Worm (Caenorhabditis elegans): Measurements from ENCODE around the gene M28.4.

Gene M28.4

ce11 chrII:10643403-10643802 is at the start of gene M28.4:
Gene M28.4 (plus strand): TSS chrII:10643703.
- TF ChIP-seq athp-1 (tag; optimal IDR thresholded peaks at IDR 0.05) (no peak), xnd-1 (tag; optimal IDR thresholded peaks at IDR 0.05) (no peak), F37B4.10 (GFP tag; IDR thresholded peaks at IDR 0.05) (no peak), lag-1 (GFP tag; IDR thresholded peaks at IDR 0.05) (no peak), sptf-2 (GFP tag; optimal IDR thresholded peaks at IDR 0.05) (no peak), madf-10 (tag; optimal IDR thresholded peaks at IDR 0.05) (no peak), F22D6.2 (tag; optimal IDR thresholded peaks at IDR 0.05) (no peak), nhr-80 (tag; optimal IDR thresholded peaks at IDR 0.05) (no peak), ztf-6 (GFP tag; IDR thresholded peaks at IDR 0.05) (no peak), ztf-18 (tag; optimal IDR thresholded peaks at IDR 0.05) (no peak), ceh-91 (GFP tag; IDR thresholded peaks at IDR 0.05) (no peak), dpff-1 (tag; optimal IDR thresholded peaks at IDR 0.05) (no peak), B0019.2 (GFP tag; conservative IDR thresholded peaks at IDR 0.05) (no peak), unc-62 (GFP tag; optimal IDR thresholded peaks at IDR 0.05) (no peak), mel-28 (tag; optimal IDR thresholded peaks at IDR 0.05; ENCODE audit: borderline replicate concordance) (no peak), lin-35 (GFP tag; optimal IDR thresholded peaks at IDR 0.05) (no peak)

ce11 chrII:10594312-10594711 is 49.2 kb upstream of the M28.4 start:
- TF ChIP-seq egrh-3 (GFP tag; IDR thresholded peaks at IDR 0.05) (no peak), hlh-26 (GFP tag; conservative IDR thresholded peaks at IDR 0.05) (no peak), die-1 (tag; optimal IDR thresholded peaks at IDR 0.05) (no peak), sea-2 (GFP tag; IDR thresholded peaks at IDR 0.05) (no peak), zim-3 (tag; optimal IDR thresholded peaks at IDR 0.05) (no peak), let-607 (tag; optimal IDR thresholded peaks at IDR 0.05) (no peak), ceh-40 (GFP tag; IDR thresholded peaks at IDR 0.05) (no peak), hlh-12 (tag; optimal IDR thresholded peaks at IDR 0.05) (no peak), C17E4.6 (GFP tag; IDR thresholded peaks at IDR 0.05) (no peak), hmg-20 (GFP tag; IDR thresholded peaks at IDR 0.05) (no peak), egl-44 (GFP tag; IDR thresholded peaks at IDR 0.05) (no peak), akir-1 (GFP tag; optimal IDR thresholded peaks at IDR 0.05) (no peak), cebp-1 (GFP tag; IDR thresholded peaks at IDR 0.05) (no peak), cebp-1 (tag; optimal IDR thresholded peaks at IDR 0.05) (no peak)

- TF ChIP-seq nhr-80 (tag; optimal IDR thresholded peaks at IDR 0.05) (peak; percentile 72), lin-35 (GFP tag; optimal IDR thresholded peaks at IDR 0.05) (no peak), dox-1 (GFP tag; IDR thresholded peaks at IDR 0.05) (0 out of 2 replicates have a peak, but pooled peaks have one; percentile 28), dpff-1 (tag; optimal IDR thresholded peaks at IDR 0.05) (no peak)
Observed at ce11 chrII:10594758-10595157, 48.7 kb upstream of the M28.4 start, which contains the start of gene C14A4.6. Gene C14A4.6 (minus strand): TSS chrII:10594776.

- TF ChIP-seq nhr-80 (tag; optimal IDR thresholded peaks at IDR 0.05) (peak; percentile 23), ztf-26 (tag; optimal IDR thresholded peaks at IDR 0.05) (no peak)
Observed at ce11 chrII:10596462-10596861, 47.0 kb upstream of the M28.4 start, which contains the start of gene C14A4.7. Gene C14A4.7 (minus strand): TSS chrII:10596562.

ce11 chrII:10598039-10598438 is 45.5 kb upstream of the M28.4 start, which contains the start of gene C14A4.8:
Gene C14A4.8 (minus strand): TSS chrII:10598139.
- no peak for TF ChIP-seq ceh-58 (GFP tag; IDR thresholded peaks at IDR 0.05)
